Fruit fly (Drosophila melanogaster) whole organism, embryonic: Measurements from ENCODE around the gene Gclc.

ENCODE experiments used
- Abd-B ChIP-seq: fragments of 200-800 bp; sonication (Bioruptor generic); optimal IDR thresholded peaks from 2 replicates; lab custom pipeline; 2018; ENCODE audit warnings: missing biosample characterization, mild to moderate bottlenecking, missing genetic modification characterization, moderate library complexity
- CG10462 ChIP-seq: fragments of 200-800 bp; sonication (Bioruptor generic); optimal IDR thresholded peaks from 2 replicates; lab custom pipeline; 2016; ENCODE audit warnings: missing biosample characterization, missing genetic modification characterization
- CG10654 ChIP-seq: fragments of 200-800 bp; sonication (Bioruptor generic); optimal IDR thresholded peaks from 2 replicates; lab custom pipeline; 2016; ENCODE audit warnings: missing biosample characterization, missing genetic modification characterization
- CG11504 ChIP-seq: fragments of 200-800 bp; sonication (Bioruptor generic); optimal IDR thresholded peaks from 3 replicates; lab custom pipeline; 2019; ENCODE audit warnings: missing biosample characterization, mild to moderate bottlenecking, missing genetic modification characterization, moderate library complexity
- CG11560 ChIP-seq: fragments of 200-800 bp; sonication (Bioruptor generic); IDR thresholded peaks from 3 replicates; pipeline ENCODE4 v1.3.6; 2022; ENCODE audit warnings: missing biosample characterization, missing genetic modification characterization
- CG12155 ChIP-seq: fragments of 200-800 bp; sonication (Bioruptor generic); optimal IDR thresholded peaks from 3 replicates; lab custom pipeline; 2016; ENCODE audit warnings: missing biosample characterization, missing genetic modification characterization
- CG12942 ChIP-seq: fragments of 200-800 bp; sonication (Bioruptor generic); optimal IDR thresholded peaks from 3 replicates; lab custom pipeline; 2016; ENCODE audit warnings: missing biosample characterization, missing genetic modification characterization
- CG13287 ChIP-seq: fragments of 200-800 bp; sonication (Bioruptor generic); IDR thresholded peaks from 2 replicates; pipeline ENCODE4 v1.3.6; 2022; ENCODE audit warnings: missing biosample characterization, missing genetic modification characterization; ENCODE audit not compliant: partially characterized antibody
- CG13296 ChIP-seq: fragments of 200-800 bp; sonication (Bioruptor generic); optimal IDR thresholded peaks from 3 replicates; lab custom pipeline; 2018; ENCODE audit warnings: missing biosample characterization, mild to moderate bottlenecking, missing genetic modification characterization
- CG17186 ChIP-seq: fragments of 200-800 bp; sonication (Bioruptor generic); optimal IDR thresholded peaks from 3 replicates; lab custom pipeline; 2017; ENCODE audit warnings: missing biosample characterization, missing genetic modification reagents, missing genetic modification characterization
- CG17328 ChIP-seq: fragments of 200-800 bp; sonication (Bioruptor generic); IDR thresholded peaks from 2 replicates; pipeline ENCODE4 v1.3.6; 2022; ENCODE audit warnings: missing biosample characterization, missing genetic modification characterization
- CG17359 ChIP-seq: fragments of 200-800 bp; sonication (Bioruptor generic); optimal IDR thresholded peaks from 3 replicates; lab custom pipeline; 2018; ENCODE audit warnings: missing biosample characterization, mild to moderate bottlenecking, missing genetic modification characterization, moderate library complexity
- CG17612 ChIP-seq: fragments of 200-800 bp; sonication (Bioruptor generic); IDR thresholded peaks from 2 replicates; pipeline ENCODE4 v1.3.6; 2022; ENCODE audit warnings: missing biosample characterization, missing genetic modification characterization
- CG2875 ChIP-seq: fragments of 200-800 bp; sonication (Bioruptor generic); optimal IDR thresholded peaks from 2 replicates; lab custom pipeline; 2017; ENCODE audit warnings: missing biosample characterization, mild to moderate bottlenecking, missing genetic modification characterization, missing genetic modification reagents
- CG32772 ChIP-seq: fragments of 200-800 bp; sonication (Bioruptor generic); IDR thresholded peaks from 2 replicates; pipeline ENCODE4 v1.3.6; 2022; ENCODE audit warnings: missing biosample characterization, missing genetic modification characterization
- CG3726 ChIP-seq: fragments of 200-800 bp; sonication (Bioruptor generic); IDR thresholded peaks from 3 replicates; pipeline ENCODE4, ENCODE4 v1.3.6; 2022; ENCODE audit warnings: missing biosample characterization, missing genetic modification characterization
- CG4707 ChIP-seq: fragments of 200-800 bp; sonication (Bioruptor generic); optimal IDR thresholded peaks from 2 replicates; lab custom pipeline; 2018; ENCODE audit warnings: missing biosample characterization, mild to moderate bottlenecking, missing genetic modification characterization, moderate library complexity
- CG4820 ChIP-seq: fragments of 200-800 bp; sonication (Bioruptor generic); optimal IDR thresholded peaks from 3 replicates; lab custom pipeline; 2016; ENCODE audit warnings: missing biosample characterization, missing genetic modification characterization
- CG5180 ChIP-seq: fragments of 200-800 bp; sonication (Bioruptor generic); optimal IDR thresholded peaks from 3 replicates; lab custom pipeline; 2017; ENCODE audit warnings: missing biosample characterization, missing genetic modification characterization, mild to moderate bottlenecking, moderate library complexity, missing genetic modification reagents
- CG5953 ChIP-seq: fragments of 200-800 bp; sonication (Bioruptor generic); IDR thresholded peaks from 2 replicates; pipeline ENCODE4 v1.3.6; 2022; ENCODE audit warnings: missing biosample characterization, missing genetic modification characterization
- CG7556 ChIP-seq: fragments of 200-800 bp; sonication (Bioruptor generic); optimal IDR thresholded peaks from 2 replicates; lab custom pipeline; 2017; ENCODE audit warnings: missing biosample characterization, mild to moderate bottlenecking, missing genetic modification characterization
- CG9797 ChIP-seq: fragments of 200-800 bp; sonication (Bioruptor generic); optimal IDR thresholded peaks from 3 replicates; lab custom pipeline; 2018; ENCODE audit warnings: missing biosample characterization, mild to moderate bottlenecking, missing genetic modification characterization
- CG9817 ChIP-seq: fragments of 200-800 bp; sonication (Bioruptor generic); optimal IDR thresholded peaks from 2 replicates; lab custom pipeline; 2018; ENCODE audit warnings: missing biosample characterization, mild to moderate bottlenecking, missing genetic modification characterization, moderate library complexity
- Dll ChIP-seq: fragments of 200-800 bp; sonication (Bioruptor generic); IDR thresholded peaks from 4 replicates; pipeline ENCODE4 v1.3.6; 2022; ENCODE audit warnings: missing biosample characterization, missing genetic modification characterization; ENCODE audit not compliant: partially characterized antibody
- GATAe ChIP-seq: fragments of 200-800 bp; sonication (Bioruptor generic); conservative IDR thresholded peaks from 2 replicates; pipeline ENCODE4 v1.3.6; 2022; ENCODE audit warnings: missing biosample characterization, missing genetic modification characterization
- HmgZ ChIP-seq: fragments of 200-800 bp; sonication (Bioruptor generic); optimal IDR thresholded peaks from 2 replicates; lab custom pipeline; 2018; ENCODE audit warnings: missing biosample characterization, mild to moderate bottlenecking, missing genetic modification characterization
- Kr ChIP-seq: fragments of 200-800 bp; sonication (Bioruptor generic); optimal IDR thresholded peaks from 2 replicates; lab custom pipeline; 2017; ENCODE audit warnings: missing biosample characterization, mild to moderate bottlenecking, missing genetic modification characterization
- Myb ChIP-seq: fragments of 200-800 bp; sonication (Bioruptor generic); optimal IDR thresholded peaks from 2 replicates; lab custom pipeline; 2016; ENCODE audit warnings: missing biosample characterization, missing genetic modification characterization
- amos ChIP-seq: fragments of 200-800 bp; sonication (Bioruptor generic); IDR thresholded peaks from 2 replicates; pipeline ENCODE4 v1.3.6; 2022; ENCODE audit warnings: missing biosample characterization, missing genetic modification characterization; ENCODE audit not compliant: partially characterized antibody
- ap ChIP-seq: fragments of 200-800 bp; sonication (Bioruptor generic); IDR thresholded peaks from 2 replicates; pipeline ENCODE4 v1.3.6; 2022; ENCODE audit warnings: missing biosample characterization, missing genetic modification characterization
- ara ChIP-seq: fragments of 200-800 bp; sonication (Bioruptor generic); IDR thresholded peaks from 2 replicates; pipeline ENCODE4 v1.3.6; 2022; ENCODE audit warnings: missing biosample characterization, missing genetic modification characterization
- ase ChIP-seq: fragments of 200-800 bp; sonication (Bioruptor generic); IDR thresholded peaks from 3 replicates; pipeline ENCODE4 v1.3.6; 2022; ENCODE audit warnings: missing biosample characterization, missing genetic modification characterization
- bab2 ChIP-seq: fragments of 200-800 bp; sonication (Bioruptor generic); optimal IDR thresholded peaks from 2 replicates; lab custom pipeline; 2016; ENCODE audit warnings: missing biosample characterization, missing genetic modification characterization
- crc ChIP-seq: fragments of 200-800 bp; sonication (Bioruptor generic); optimal IDR thresholded peaks from 2 replicates; lab custom pipeline; 2016; ENCODE audit warnings: missing biosample characterization, missing genetic modification characterization
- dan ChIP-seq: fragments of 200-800 bp; sonication (Bioruptor generic); IDR thresholded peaks from 2 replicates; pipeline ENCODE4 v1.3.6; 2022; ENCODE audit warnings: missing biosample characterization, missing genetic modification characterization
- dmrt11E ChIP-seq: fragments of 200-800 bp; sonication (Bioruptor generic); optimal IDR thresholded peaks from 3 replicates; lab custom pipeline; 2018; ENCODE audit warnings: missing biosample characterization, mild to moderate bottlenecking, missing genetic modification characterization, moderate library complexity
- dysf ChIP-seq: fragments of 200-800 bp; sonication (Bioruptor generic); IDR thresholded peaks from 3 replicates; pipeline ENCODE4 v1.3.6; 2022; ENCODE audit warnings: missing biosample characterization, missing genetic modification characterization
- fd64A ChIP-seq: fragments of 200-800 bp; sonication (Bioruptor generic); optimal IDR thresholded peaks from 3 replicates; lab custom pipeline; 2018; ENCODE audit warnings: missing biosample characterization, mild to moderate bottlenecking, missing genetic modification characterization
- ftz-f1 ChIP-seq: fragments of 200-800 bp; sonication (Bioruptor generic); optimal IDR thresholded peaks from 2 replicates; lab custom pipeline; 2016; ENCODE audit warnings: missing biosample characterization, missing genetic modification characterization
- grn ChIP-seq: fragments of 200-800 bp; sonication (Bioruptor generic); optimal IDR thresholded peaks from 3 replicates; lab custom pipeline; 2017; ENCODE audit warnings: missing biosample characterization, missing genetic modification characterization
- her ChIP-seq: fragments of 200-800 bp; sonication (Bioruptor generic); optimal IDR thresholded peaks from 2 replicates; lab custom pipeline; 2016; ENCODE audit warnings: missing biosample characterization, missing genetic modification characterization
- lab ChIP-seq: fragments of 200-800 bp; sonication (Bioruptor generic); optimal IDR thresholded peaks from 3 replicates; lab custom pipeline; 2017; ENCODE audit warnings: missing biosample characterization, missing genetic modification characterization, mild to moderate bottlenecking, moderate library complexity, missing genetic modification reagents
- mirr ChIP-seq: fragments of 200-800 bp; sonication (Bioruptor generic); optimal IDR thresholded peaks from 3 replicates; lab custom pipeline; 2018; ENCODE audit warnings: missing biosample characterization, mild to moderate bottlenecking, missing genetic modification characterization
- pho ChIP-seq: fragments of 200-800 bp; sonication (Bioruptor generic); optimal IDR thresholded peaks from 2 replicates; lab custom pipeline; 2016; ENCODE audit warnings: missing biosample characterization, missing genetic modification characterization
- phol ChIP-seq: fragments of 200-800 bp; sonication (Bioruptor generic); optimal IDR thresholded peaks from 3 replicates; lab custom pipeline; 2018; ENCODE audit warnings: missing biosample characterization, mild to moderate bottlenecking, missing genetic modification characterization, moderate library complexity
- salm ChIP-seq: fragments of 200-800 bp; sonication (Bioruptor generic); optimal IDR thresholded peaks from 2 replicates; lab custom pipeline; 2018; ENCODE audit warnings: missing biosample characterization, mild to moderate bottlenecking, missing genetic modification characterization
- sens-2 ChIP-seq: fragments of 200-800 bp; sonication (Bioruptor generic); IDR thresholded peaks from 2 replicates; pipeline ENCODE4 v1.3.6; 2022; ENCODE audit warnings: missing biosample characterization, missing genetic modification characterization
- sim ChIP-seq: fragments of 200-800 bp; sonication (Bioruptor generic); IDR thresholded peaks from 2 replicates; pipeline ENCODE4 v1.3.6; 2022; ENCODE audit warnings: missing biosample characterization, missing genetic modification characterization
- unpg ChIP-seq: fragments of 200-800 bp; sonication (Bioruptor generic); optimal IDR thresholded peaks from 3 replicates; lab custom pipeline; 2018; ENCODE audit warnings: missing biosample characterization, mild to moderate bottlenecking, missing genetic modification characterization, moderate library complexity
- wek ChIP-seq: fragments of 200-800 bp; sonication (Bioruptor generic); optimal IDR thresholded peaks from 3 replicates; lab custom pipeline; 2018; ENCODE audit warnings: missing biosample characterization, mild to moderate bottlenecking, missing genetic modification characterization, moderate library complexity
- zen2 ChIP-seq: fragments of 200-800 bp; sonication (Bioruptor generic); IDR thresholded peaks from 3 replicates; pipeline ENCODE4 v1.3.6; 2022; ENCODE audit warnings: missing biosample characterization, missing genetic modification characterization; ENCODE audit not compliant: partially characterized antibody

Gene Gclc

DNA sequence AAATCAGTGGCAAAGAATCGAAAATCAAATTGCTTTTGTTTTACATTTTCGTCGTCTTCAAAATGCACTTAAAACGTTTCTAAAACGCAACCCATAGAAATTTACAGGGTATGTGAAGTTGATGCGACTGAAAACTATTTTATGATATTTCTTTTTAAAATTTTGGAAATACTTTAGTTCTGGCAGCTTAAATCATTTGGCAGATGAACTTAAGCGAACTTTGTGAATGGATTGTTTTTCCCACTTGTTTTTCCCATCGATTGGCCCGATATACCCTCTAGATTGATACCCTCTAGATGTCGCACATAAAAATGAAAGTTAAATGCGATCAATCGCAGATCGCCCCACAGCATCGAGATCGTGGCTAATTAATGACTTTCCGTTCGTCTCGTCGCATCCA, 10.2 kb upstream of the Gclc start (continued):
- TF ChIP-seq CG11504 (peak; percentile 77), HmgZ (no peak), ap (peak; percentile 44; the same call in 1 of the 2 replicates), amos (GFP tag; lab: Robert Waterston, UW) (no peak), phol (peak; percentile 78), fd64A (GFP tag; lab: Kevin White, UChicago) (peak; percentile 47), CG3726 (GFP tag; lab: Robert Waterston, UW) (peak; percentile 54; the same call in 1 of the 3 replicates), Dll (GFP tag; lab: Robert Waterston, UW) (no peak), her (no peak), sens-2 (GFP tag; lab: Robert Waterston, UW) (peak; percentile 57), CG17359 (peak; percentile 81), CG10654 (peak; percentile 30), CG11560 (no peak), CG9797 (no peak), dysf (GFP tag; lab: Robert Waterston, UW) (no peak), CG4820 (peak; percentile 53), CG17328 (GFP tag; lab: Robert Waterston, UW) (peak; percentile 81), grn (GFP tag; lab: Kevin White, UChicago) (peak; percentile 6), unpg (peak; percentile 73), CG10462 (GFP tag; lab: Kevin White, UChicago) (peak; percentile 26), bab2 (GFP tag; lab: Kevin White, UChicago) (peak; percentile 22), dan (GFP tag; lab: Robert Waterston, UW) (no peak), wek (GFP tag; lab: Kevin White, UChicago) (no peak), CG17612 (GFP tag; lab: Robert Waterston, UW) (no peak), CG2875 (peak; percentile 70), Kr (GFP tag; lab: Kevin White, UChicago) (no peak), lab (peak; percentile 0), Abd-B (GFP tag; lab: Kevin White, UChicago) (peak; percentile 59), CG5953 (GFP tag; lab: Robert Waterston, UW) (no peak), ftz-f1 (GFP tag; lab: Kevin White, UChicago) (no peak), CG13296 (GFP tag; lab: Kevin White, UChicago) (no peak), CG13287 (GFP tag; lab: Robert Waterston, UW) (no peak), sim (GFP tag; lab: Robert Waterston, UW) (peak; percentile 34; the same call in 1 of the 2 replicates), CG4707 (GFP tag; lab: Kevin White, UChicago) (peak; percentile 49), GATAe (GFP tag; lab: Robert Waterston, UW) (no peak), CG12942 (no peak), ara (GFP tag; lab: Robert Waterston, UW) (peak; percentile 77), crc (peak; percentile 11), dmrt11E (peak; percentile 61), CG7556 (GFP tag; lab: Kevin White, UChicago) (peak; percentile 24), CG9817 (no peak), CG12155 (GFP tag; lab: Kevin White, UChicago) (peak; percentile 16), CG17186 (GFP tag; lab: Kevin White, UChicago) (peak; percentile 7), zen2 (GFP tag; lab: Robert Waterston, UW) (no peak), CG5180 (GFP tag; lab: Kevin White, UChicago) (peak; percentile 21), Myb (no peak), mirr (no peak), ase (GFP tag; lab: Robert Waterston, UW) (0 out of 3 replicates have a peak, but pooled peaks have one; percentile 40), CG32772 (GFP tag; lab: Robert Waterston, UW) (peak; percentile 71), salm (tag; lab: Kevin White, UChicago) (peak; percentile 21), pho (GFP tag; lab: Kevin White, UChicago) (no peak)
